Worm (Caenorhabditis elegans) whole organism, L4 larva: ENCODE results near the gene vha-18.

Experiments
- D1046.2 ChIP-seq: fragments of 200-800 bp; sonication (Bioruptor generic); IDR thresholded peaks from 2 replicates; pipeline ENCODE4 v1.3.6; 2022; ENCODE audit warnings: missing genetic modification characterization, missing compliant biosample characterization
- F10B5.3 ChIP-seq: sonication (generic microtip); optimal IDR thresholded peaks from 2 replicates; lab custom pipeline; 2016; ENCODE audit warnings: mild to moderate bottlenecking, missing genetic modification characterization, missing compliant biosample characterization
- F49E8.2 ChIP-seq: sonication (generic microtip); optimal IDR thresholded peaks from 2 replicates; lab custom pipeline; 2016; ENCODE audit warnings: missing compliant biosample characterization, mild to moderate bottlenecking, missing genetic modification characterization, borderline replicate concordance
- T20F7.1 ChIP-seq: fragments of 200-800 bp; sonication (Bioruptor generic); optimal IDR thresholded peaks from 2 replicates; lab custom pipeline; 2018; ENCODE audit warnings: mild to moderate bottlenecking, missing genetic modification characterization, missing compliant biosample characterization
- T26A8.4 ChIP-seq: fragments of 200-800 bp; sonication (Bioruptor generic); IDR thresholded peaks from 2 replicates; pipeline ENCODE4 v1.3.6; 2022; ENCODE audit warnings: missing genetic modification characterization, missing compliant biosample characterization
- Y105C5A.15 ChIP-seq: fragments of 200-800 bp; sonication (Bioruptor generic); IDR thresholded peaks from 2 replicates; pipeline ENCODE4 v1.3.6; 2022; ENCODE audit warnings: missing genetic modification characterization, missing compliant biosample characterization
- ZK337.2 ChIP-seq: fragments of 200-800 bp; sonication (Bioruptor generic); IDR thresholded peaks from 2 replicates; pipeline ENCODE4 v1.3.6; 2022; ENCODE audit warnings: missing genetic modification reagents, missing genetic modification characterization, missing compliant biosample characterization
- ZK546.5 ChIP-seq, 2 experiments: sonication (generic microtip); optimal IDR thresholded peaks; 2 replicates each; lab custom pipeline; 2017; ENCODE audit warnings: missing biosample characterization in 2 of 2, missing genetic modification characterization in 2 of 2
- aha-1 ChIP-seq: fragments of 150-350 bp; peaks from one replicate; lab custom pipeline; 2014; ENCODE audit warnings: missing biosample characterization, missing genetic modification characterization
- aly-2 ChIP-seq: sonication (generic microtip); optimal IDR thresholded peaks from 2 replicates; lab custom pipeline; 2018; ENCODE audit warnings: missing biosample characterization, missing genetic modification characterization
- arid-1 ChIP-seq: fragments of 200-800 bp; sonication (Bioruptor generic); conservative IDR thresholded peaks from 2 replicates; pipeline ENCODE4 v1.3.6; 2022; ENCODE audit warnings: missing genetic modification reagents, missing genetic modification characterization, missing compliant biosample characterization
- ceh-20 ChIP-seq: fragments of 200-800 bp; sonication (Bioruptor generic); IDR thresholded peaks from 2 replicates; pipeline ENCODE4 v1.3.6; 2022; ENCODE audit warnings: missing genetic modification reagents, missing genetic modification characterization, missing compliant biosample characterization
- ceh-44 ChIP-seq: fragments of 200-800 bp; sonication (Bioruptor generic); IDR thresholded peaks from 2 replicates; pipeline ENCODE4 v1.3.6; 2022; ENCODE audit warnings: missing genetic modification reagents, missing genetic modification characterization, missing compliant biosample characterization
- ceh-82 ChIP-seq: sonication (generic microtip); optimal IDR thresholded peaks from 2 replicates; lab custom pipeline; 2017; ENCODE audit warnings: missing biosample characterization, missing genetic modification characterization
- cey-2 ChIP-seq: sonication (generic microtip); optimal IDR thresholded peaks from 3 replicates; lab custom pipeline; 2017; ENCODE audit warnings: missing genetic modification characterization, mild to moderate bottlenecking, missing compliant biosample characterization, antibody characterized with exemption, borderline replicate concordance; ENCODE audit not compliant: insufficient read depth
- ctbp-1 ChIP-seq: fragments of 200-800 bp; sonication (Bioruptor generic); IDR thresholded peaks from 2 replicates; pipeline ENCODE4 v1.3.6; 2022; ENCODE audit warnings: missing genetic modification reagents, missing genetic modification characterization, missing compliant biosample characterization
- daf-12 ChIP-seq: fragments of 150-350 bp; optimal IDR thresholded peaks from 2 replicates; lab custom pipeline; 2014; ENCODE audit warnings: missing biosample characterization, missing genetic modification reagents, missing genetic modification characterization
- daf-16 ChIP-seq, 3 experiments: sonication (generic microtip); optimal IDR thresholded peaks; 2 replicates each; lab custom pipeline; 2016 to 2017; ENCODE audit warnings: missing genetic modification characterization in 3 of 3, missing genetic modification reagents in 3 of 3, mild to moderate bottlenecking in 2 of 3, missing compliant biosample characterization in 2 of 3, missing biosample characterization in 1 of 3, moderate library complexity in 1 of 3
- daf-8 ChIP-seq: fragments of 200-800 bp; sonication (Bioruptor generic); IDR thresholded peaks from 2 replicates; pipeline ENCODE4 v1.3.6; 2022; ENCODE audit warnings: missing genetic modification characterization, missing compliant biosample characterization
- dmd-8 ChIP-seq: fragments of 200-800 bp; sonication (Bioruptor generic); IDR thresholded peaks from 2 replicates; pipeline ENCODE4 v1.3.6; 2022; ENCODE audit warnings: missing genetic modification characterization, missing compliant biosample characterization
- dpl-1 ChIP-seq: fragments of 150-350 bp; optimal IDR thresholded peaks from 2 replicates; lab custom pipeline; 2014; ENCODE audit warnings: missing biosample characterization, missing genetic modification reagents, missing genetic modification characterization
- duxl-1 ChIP-seq: sonication (generic microtip); optimal IDR thresholded peaks from 2 replicates; lab custom pipeline; 2016; ENCODE audit warnings: mild to moderate bottlenecking, missing genetic modification characterization, moderate library complexity, missing compliant biosample characterization; ENCODE audit not compliant: poor library complexity
- dve-1 ChIP-seq: sonication (generic microtip); optimal IDR thresholded peaks from 2 replicates; lab custom pipeline; 2017; ENCODE audit warnings: antibody characterized with exemption, mild to moderate bottlenecking, missing genetic modification characterization, missing compliant biosample characterization; ENCODE audit not compliant: insufficient read depth
- fos-1 ChIP-seq: fragments of 150-350 bp; optimal IDR thresholded peaks from 2 replicates; lab custom pipeline; 2014; ENCODE audit warnings: missing biosample characterization, missing genetic modification characterization
- hlh-11 ChIP-seq: fragments of 200-800 bp; sonication (Bioruptor generic); optimal IDR thresholded peaks from 2 replicates; lab custom pipeline; 2018; ENCODE audit warnings: mild to moderate bottlenecking, missing genetic modification characterization, missing compliant biosample characterization
- hlh-30 ChIP-seq: sonication (generic microtip); optimal IDR thresholded peaks from 2 replicates; lab custom pipeline; 2017; ENCODE audit warnings: antibody characterized with exemption, mild to moderate bottlenecking, missing genetic modification characterization, missing compliant biosample characterization; ENCODE audit not compliant: insufficient read depth
- lim-7 ChIP-seq: fragments of 200-800 bp; sonication (Bioruptor generic); IDR thresholded peaks from 2 replicates; pipeline ENCODE4 v1.3.6; 2022; ENCODE audit warnings: missing genetic modification characterization, missing compliant biosample characterization
- lin-39 ChIP-seq: fragments of 150-350 bp; optimal IDR thresholded peaks from 2 replicates; lab custom pipeline; 2014; ENCODE audit warnings: missing biosample characterization, missing genetic modification reagents, missing genetic modification characterization
- lir-3 ChIP-seq: sonication (generic microtip); optimal IDR thresholded peaks from 2 replicates; lab custom pipeline; 2016; ENCODE audit warnings: mild to moderate bottlenecking, missing genetic modification characterization, missing compliant biosample characterization
- lsy-2 ChIP-seq, 2 experiments: fragments of 150-350 bp in 1 of 2; sonication (generic microtip) in 1 of 2; optimal IDR thresholded peaks; 2 replicates each; lab custom pipeline; 2014 to 2017; ENCODE audit warnings: missing biosample characterization in 2 of 2, missing genetic modification characterization in 2 of 2
- madf-9 ChIP-seq: fragments of 200-800 bp; sonication (Bioruptor generic); conservative IDR thresholded peaks from 2 replicates; pipeline ENCODE4 v1.3.6; 2022; ENCODE audit warnings: missing genetic modification reagents, missing genetic modification characterization, missing compliant biosample characterization
- mdl-1 ChIP-seq, 2 experiments: fragments of 150-350 bp in 1 of 2; sonication (generic microtip) in 1 of 2; optimal IDR thresholded peaks; 2 replicates each; lab custom pipeline; 2014 to 2017; ENCODE audit warnings: missing biosample characterization in 2 of 2, missing genetic modification characterization in 2 of 2
- mdt-29 ChIP-seq: fragments of 200-800 bp; sonication (Bioruptor generic); IDR thresholded peaks from 2 replicates; pipeline ENCODE4 v1.3.6; 2022; ENCODE audit warnings: missing genetic modification reagents, missing genetic modification characterization, missing compliant biosample characterization
- nhr-11 ChIP-seq: fragments of 150-350 bp; optimal IDR thresholded peaks from 2 replicates; lab custom pipeline; 2014; ENCODE audit warnings: missing biosample characterization, missing genetic modification characterization
- nhr-111 ChIP-seq: fragments of 200-800 bp; sonication (Bioruptor generic); optimal IDR thresholded peaks from 2 replicates; lab custom pipeline; 2018; ENCODE audit warnings: mild to moderate bottlenecking, missing genetic modification characterization, missing compliant biosample characterization
- nhr-237 ChIP-seq: sonication (generic microtip); optimal IDR thresholded peaks from 2 replicates; lab custom pipeline; 2017; ENCODE audit warnings: missing biosample characterization, missing genetic modification characterization
- nhr-25 ChIP-seq: sonication (generic microtip); optimal IDR thresholded peaks from 2 replicates; lab custom pipeline; 2017; ENCODE audit warnings: missing genetic modification characterization, mild to moderate bottlenecking, missing compliant biosample characterization, antibody characterized with exemption, moderate library complexity, borderline replicate concordance; ENCODE audit not compliant: insufficient read depth
- nhr-28 ChIP-seq: fragments of 150-350 bp; optimal IDR thresholded peaks from 2 replicates; lab custom pipeline; 2014; ENCODE audit warnings: missing biosample characterization, missing genetic modification characterization
- nhr-42 ChIP-seq: fragments of 200-800 bp; sonication (Bioruptor generic); IDR thresholded peaks from 2 replicates; pipeline ENCODE4 v1.3.6; 2022; ENCODE audit warnings: missing genetic modification characterization, missing compliant biosample characterization
- nhr-48 ChIP-seq: sonication (generic microtip); optimal IDR thresholded peaks from 2 replicates; lab custom pipeline; 2016; ENCODE audit warnings: mild to moderate bottlenecking, missing genetic modification characterization, missing compliant biosample characterization
- nhr-77 ChIP-seq: fragments of 150-350 bp; optimal IDR thresholded peaks from 2 replicates; lab custom pipeline; 2014; ENCODE audit warnings: missing biosample characterization, missing genetic modification characterization
- php-3 ChIP-seq: fragments of 200-800 bp; sonication (Bioruptor generic); IDR thresholded peaks from 2 replicates; pipeline ENCODE4 v1.3.6; 2022; ENCODE audit warnings: missing genetic modification reagents, missing genetic modification characterization, missing compliant biosample characterization
- pqm-1 ChIP-seq: sonication (generic microtip); optimal IDR thresholded peaks from 2 replicates; lab custom pipeline; 2017; ENCODE audit warnings: missing biosample characterization, missing genetic modification characterization
- rbr-2 ChIP-seq: sonication (generic microtip); optimal IDR thresholded peaks from 2 replicates; lab custom pipeline; 2016; ENCODE audit warnings: missing genotype, missing genetic modification characterization, missing compliant biosample characterization
- snpc-4 ChIP-seq: fragments of 150-350 bp; optimal IDR thresholded peaks from 2 replicates; lab custom pipeline; 2014; ENCODE audit warnings: missing biosample characterization, missing genetic modification characterization
- spr-1 ChIP-seq: sonication (generic microtip); optimal IDR thresholded peaks from 2 replicates; lab custom pipeline; 2016; ENCODE audit warnings: mild to moderate bottlenecking, missing genetic modification characterization, missing compliant biosample characterization
- tra-1 ChIP-seq: fragments of 200-800 bp; sonication (Bioruptor generic); IDR thresholded peaks from 2 replicates; pipeline ENCODE4 v1.3.6; 2022; ENCODE audit warnings: missing genetic modification reagents, missing genetic modification characterization, missing compliant biosample characterization
- unc-62 ChIP-seq, 3 experiments: fragments of 150-350 bp in 1 of 3; sonication (generic microtip); optimal IDR thresholded peaks in 2 of 3; peaks in 1 of 3; 1 replicate in 1 of 3; 2 replicates in 2 of 3; lab custom pipeline; 2014 to 2017; ENCODE audit warnings: missing biosample characterization in 3 of 3, missing genetic modification characterization in 3 of 3, missing genetic modification reagents in 3 of 3, missing genotype in 1 of 3
- zag-1 ChIP-seq: fragments of 150-350 bp; optimal IDR thresholded peaks from 2 replicates; lab custom pipeline; 2014; ENCODE audit warnings: missing biosample characterization, missing genetic modification characterization

Gene vha-18

ce11 chrV:8460800-8461199 is 47.5 kb upstream of the vha-18 start (continued):
- TF ChIP-seq aha-1 (peak; percentile 9), ceh-20 (GFP tag; lab: Robert Waterston, UW) (no peak), dmd-8 (GFP tag; lab: Robert Waterston, UW) (no peak), ZK546.5 (tag; optimal IDR thresholded peaks at IDR 0.05; lab: Kevin White, UChicago) (no peak), lim-7 (no peak)

ce11 chrV:8460306-8460705 is 47.0 kb upstream of the vha-18 start, which contains the start of gene T23B12.6:
T23B12.6 (minus strand) TSS chrV:8460419.
- TF ChIP-seq ceh-82 (no peak), nhr-11 (tag; lab: Kevin White, UChicago) (no peak), hlh-30 (tag; lab: Kevin White, UChicago) (no peak), pqm-1 (peak; percentile 37), aly-2 (tag; lab: Kevin White, UChicago) (no peak), spr-1 (tag; lab: Kevin White, UChicago) (no peak), ceh-44 (no peak), daf-16 (GFP tag; optimal IDR thresholded peaks at IDR 0.05; lab: Kevin White, UChicago) (no peak), daf-16 (tag; optimal IDR thresholded peaks at IDR 0.05; lab: Kevin White, UChicago) (peak; percentile 86), lir-3 (no peak), Y105C5A.15 (GFP tag; lab: Robert Waterston, UW) (no peak), D1046.2 (no peak), mdl-1 (tag; optimal IDR thresholded peaks at IDR 0.05; lab: Kevin White, UChicago) (no peak), F49E8.2 (no peak), ZK546.5 (tag; optimal IDR thresholded peaks at IDR 0.05; lab: Kevin White, UChicago) (no peak), nhr-77 (tag; lab: Kevin White, UChicago) (peak; percentile 70), T26A8.4 (GFP tag; lab: Robert Waterston, UW) (no peak), dpl-1 (no peak), tra-1 (GFP tag; lab: Robert Waterston, UW) (0 out of 2 replicates have a peak, but pooled peaks have one; percentile 51), fos-1 (tag; lab: Kevin White, UChicago) (no peak), daf-12 (tag; lab: Kevin White, UChicago) (no peak), ZK337.2 (GFP tag; lab: Robert Waterston, UW) (no peak), mdt-29 (GFP tag; lab: Robert Waterston, UW) (no peak), nhr-48 (tag; lab: Kevin White, UChicago) (no peak), nhr-111 (GFP tag; lab: Kevin White, UChicago) (no peak), duxl-1 (tag; lab: Kevin White, UChicago) (no peak), lin-39 (tag; lab: Kevin White, UChicago) (no peak), hlh-11 (tag; lab: Kevin White, UChicago) (peak; percentile 59), snpc-4 (tag; lab: Kevin White, UChicago) (no peak), cey-2 (no peak), nhr-42 (GFP tag; lab: Robert Waterston, UW) (no peak), F10B5.3 (tag; lab: Kevin White, UChicago) (no peak), rbr-2 (no peak), T20F7.1 (GFP tag; lab: Kevin White, UChicago) (no peak), aha-1 (peak; percentile 69), arid-1 (no peak), nhr-28 (tag; lab: Kevin White, UChicago) (peak; percentile 47), dve-1 (no peak), php-3 (GFP tag; lab: Robert Waterston, UW) (no peak), nhr-237 (tag; lab: Kevin White, UChicago) (no peak), nhr-25 (tag; lab: Kevin White, UChicago) (no peak), lsy-2 (tag; optimal IDR thresholded peaks at IDR 0.05; lab: Kevin White, UChicago) (no peak), ctbp-1 (GFP tag; lab: Robert Waterston, UW) (no peak), unc-62 (GFP tag; optimal IDR thresholded peaks at IDR 0.05 in 1 of 2; lab: Kevin White, UChicago) (peak in 1 of 2 experiments; percentile 31), unc-62 (tag; optimal IDR thresholded peaks at IDR 0.05; lab: Kevin White, UChicago) (no peak), daf-8 (GFP tag; lab: Robert Waterston, UW) (no peak), madf-9 (GFP tag; lab: Robert Waterston, UW) (no peak), zag-1 (tag; lab: Kevin White, UChicago) (no peak)
